Worm (Caenorhabditis elegans) whole organism, late embryonic: Measurements from ENCODE around the gene aaim-1.
A peak's percentile ranks its signal among the peaks of the same experiment; 100 is the strongest.

Source experiments
- F13H6.1 ChIP-seq: sonication (generic microtip); optimal IDR thresholded peaks from 2 replicates; lab custom pipeline; 2016; ENCODE audit warnings: missing genetic modification characterization, missing compliant biosample characterization
- K02D7.2 ChIP-seq: sonication (generic microtip); optimal IDR thresholded peaks from 2 replicates; lab custom pipeline; 2017; ENCODE audit warnings: mild to moderate bottlenecking, missing genetic modification characterization, missing compliant biosample characterization
- K09A11.1 ChIP-seq: sonication (generic microtip); optimal IDR thresholded peaks from 2 replicates; lab custom pipeline; 2017; ENCODE audit warnings: antibody characterized with exemption, mild to moderate bottlenecking, missing genetic modification characterization, missing compliant biosample characterization; ENCODE audit not compliant: insufficient read depth
- T23F11.4 ChIP-seq: fragments of 200-800 bp; sonication (Bioruptor generic); optimal IDR thresholded peaks from 2 replicates; lab custom pipeline; 2018; ENCODE audit warnings: mild to moderate bottlenecking, missing genetic modification characterization, missing compliant biosample characterization
- Y22D7AL.16 ChIP-seq: sonication (generic microtip); optimal IDR thresholded peaks from 2 replicates; lab custom pipeline; 2016; ENCODE audit warnings: missing genetic modification characterization, missing compliant biosample characterization
- ahr-1 ChIP-seq: sonication (generic microtip); optimal IDR thresholded peaks from 2 replicates; lab custom pipeline; 2016; ENCODE audit warnings: missing genetic modification characterization, missing compliant biosample characterization
- ama-1 ChIP-seq: fragments of 150-350 bp; optimal IDR thresholded peaks from 2 replicates; lab custom pipeline; 2014
- ceh-14 ChIP-seq: sonication (generic microtip); optimal IDR thresholded peaks from 2 replicates; lab custom pipeline; 2016; ENCODE audit warnings: missing genotype, missing genetic modification characterization, missing compliant biosample characterization
- ceh-18 ChIP-seq: sonication (generic microtip); optimal IDR thresholded peaks from 2 replicates; lab custom pipeline; 2016; ENCODE audit warnings: missing genetic modification characterization, missing compliant biosample characterization
- ceh-19 ChIP-seq: fragments of 200-800 bp; sonication (Bioruptor generic); optimal IDR thresholded peaks from 2 replicates; lab custom pipeline; 2018; ENCODE audit warnings: mild to moderate bottlenecking, missing genetic modification characterization, missing compliant biosample characterization
- ceh-22 ChIP-seq: sonication (generic microtip); optimal IDR thresholded peaks from 2 replicates; lab custom pipeline; 2017; ENCODE audit warnings: missing biosample characterization, missing genetic modification characterization
- ceh-24 ChIP-seq: sonication (generic microtip); optimal IDR thresholded peaks from 2 replicates; lab custom pipeline; 2016; ENCODE audit warnings: mild to moderate bottlenecking, missing genetic modification characterization, missing compliant biosample characterization
- ceh-31 ChIP-seq: sonication (generic microtip); optimal IDR thresholded peaks from 2 replicates; lab custom pipeline; 2016; ENCODE audit warnings: missing genetic modification characterization, missing compliant biosample characterization
- ceh-45 ChIP-seq: fragments of 200-800 bp; sonication (Bioruptor generic); IDR thresholded peaks from 2 replicates; pipeline ENCODE4 v1.3.6; 2022; ENCODE audit warnings: missing genetic modification reagents, missing genetic modification characterization, missing compliant biosample characterization
- ceh-48 ChIP-seq: sonication (generic microtip); optimal IDR thresholded peaks from 2 replicates; lab custom pipeline; 2016; ENCODE audit warnings: missing genetic modification characterization, inconsistent platforms, missing compliant biosample characterization
- ceh-6 ChIP-seq: fragments of 200-800 bp; sonication (Bioruptor generic); optimal IDR thresholded peaks from 2 replicates; lab custom pipeline; 2018; ENCODE audit warnings: mild to moderate bottlenecking, missing genetic modification characterization, missing compliant biosample characterization
- che-1 ChIP-seq: sonication (generic microtip); optimal IDR thresholded peaks from 2 replicates; lab custom pipeline; 2016; ENCODE audit warnings: mild to moderate bottlenecking, missing genetic modification characterization, missing compliant biosample characterization
- dmd-4 ChIP-seq: sonication (generic microtip); optimal IDR thresholded peaks from 2 replicates; lab custom pipeline; 2016; ENCODE audit warnings: borderline replicate concordance, missing genetic modification characterization, missing compliant biosample characterization
- dve-1 ChIP-seq: sonication (generic microtip); optimal IDR thresholded peaks from 2 replicates; lab custom pipeline; 2017; ENCODE audit warnings: antibody characterized with exemption, mild to moderate bottlenecking, missing genetic modification characterization, missing compliant biosample characterization
- elt-2 ChIP-seq: sonication (generic microtip); optimal IDR thresholded peaks from 2 replicates; lab custom pipeline; 2016; ENCODE audit warnings: missing genetic modification reagents, missing genetic modification characterization, missing compliant biosample characterization
- eyg-1 ChIP-seq: sonication (generic microtip); optimal IDR thresholded peaks from 2 replicates; lab custom pipeline; 2016; ENCODE audit warnings: missing genotype, missing genetic modification characterization, missing compliant biosample characterization
- fkh-10 ChIP-seq: fragments of 150-350 bp; optimal IDR thresholded peaks from 2 replicates; lab custom pipeline; 2014; ENCODE audit warnings: missing biosample characterization, missing genetic modification reagents, missing genetic modification characterization
- fkh-6 ChIP-seq: sonication (generic microtip); optimal IDR thresholded peaks from 2 replicates; lab custom pipeline; 2016; ENCODE audit warnings: missing genetic modification characterization, missing compliant biosample characterization
- gmeb-2 ChIP-seq: sonication (generic microtip); optimal IDR thresholded peaks from 2 replicates; lab custom pipeline; 2016; ENCODE audit warnings: missing genetic modification characterization, inconsistent platforms, missing compliant biosample characterization
- hlh-13 ChIP-seq: fragments of 200-800 bp; sonication (Bioruptor generic); optimal IDR thresholded peaks from 2 replicates; lab custom pipeline; 2018; ENCODE audit warnings: mild to moderate bottlenecking, missing genetic modification characterization, missing compliant biosample characterization
- hlh-15 ChIP-seq: sonication (generic microtip); optimal IDR thresholded peaks from 2 replicates; lab custom pipeline; 2016; ENCODE audit warnings: missing genetic modification characterization, missing compliant biosample characterization
- hlh-30 ChIP-seq: sonication (generic microtip); optimal IDR thresholded peaks from 2 replicates; lab custom pipeline; 2017; ENCODE audit warnings: antibody characterized with exemption, missing genetic modification characterization, missing compliant biosample characterization; ENCODE audit not compliant: insufficient read depth
- hlh-6 ChIP-seq: sonication (generic microtip); optimal IDR thresholded peaks from 2 replicates; lab custom pipeline; 2016; ENCODE audit warnings: missing genotype, missing genetic modification characterization, missing compliant biosample characterization
- hlh-8 ChIP-seq: sonication (generic microtip); optimal IDR thresholded peaks from 2 replicates; lab custom pipeline; 2016; ENCODE audit warnings: missing genotype, missing genetic modification characterization, missing compliant biosample characterization
- lim-6 ChIP-seq: sonication (generic microtip); optimal IDR thresholded peaks from 2 replicates; lab custom pipeline; 2016; ENCODE audit warnings: missing genetic modification characterization, missing compliant biosample characterization
- lin-11 ChIP-seq: fragments of 200-800 bp; sonication (Bioruptor generic); optimal IDR thresholded peaks from 2 replicates; lab custom pipeline; 2018; ENCODE audit warnings: mild to moderate bottlenecking, missing genetic modification characterization, missing compliant biosample characterization
- madf-2 ChIP-seq: sonication (generic microtip); optimal IDR thresholded peaks from 2 replicates; lab custom pipeline; 2017; ENCODE audit warnings: missing genetic modification characterization, missing compliant biosample characterization
- nhr-11 ChIP-seq: fragments of 150-350 bp; optimal IDR thresholded peaks from 2 replicates; lab custom pipeline; 2014; ENCODE audit warnings: missing biosample characterization, missing genetic modification characterization
- nhr-232 ChIP-seq: sonication (generic microtip); optimal IDR thresholded peaks from 2 replicates; lab custom pipeline; 2016; ENCODE audit warnings: missing genetic modification characterization, missing compliant biosample characterization
- npax-4 ChIP-seq: sonication (generic microtip); optimal IDR thresholded peaks from 2 replicates; lab custom pipeline; 2016; ENCODE audit warnings: missing genetic modification characterization, missing compliant biosample characterization
- odd-2 ChIP-seq: sonication (generic microtip); optimal IDR thresholded peaks from 2 replicates; lab custom pipeline; 2017; ENCODE audit warnings: antibody characterized with exemption, mild to moderate bottlenecking, missing genetic modification characterization, missing compliant biosample characterization
- pag-3 ChIP-seq: sonication (generic microtip); optimal IDR thresholded peaks from 2 replicates; lab custom pipeline; 2016; ENCODE audit warnings: missing compliant biosample characterization, missing genetic modification characterization, borderline replicate concordance
- pax-1 ChIP-seq: fragments of 150-350 bp; optimal IDR thresholded peaks from 2 replicates; lab custom pipeline; 2014; ENCODE audit warnings: missing biosample characterization, missing genetic modification characterization
- pha-2 ChIP-seq: sonication (generic microtip); optimal IDR thresholded peaks from 2 replicates; lab custom pipeline; 2017; ENCODE audit warnings: mild to moderate bottlenecking, missing genetic modification characterization, missing compliant biosample characterization
- pha-4 ChIP-seq: fragments of 150-350 bp; optimal IDR thresholded peaks from 2 replicates; lab custom pipeline; 2018; ENCODE audit warnings: missing biosample characterization, missing genetic modification reagents, missing genetic modification characterization
- pqm-1 ChIP-seq: sonication (generic microtip); optimal IDR thresholded peaks from 2 replicates; lab custom pipeline; 2016; ENCODE audit warnings: missing genetic modification characterization, missing compliant biosample characterization
- pros-1 ChIP-seq: fragments of 150-350 bp; optimal IDR thresholded peaks from 2 replicates; lab custom pipeline; 2014; ENCODE audit warnings: missing biosample characterization, missing genetic modification reagents, missing genetic modification characterization
- sdc-2 ChIP-seq: sonication (generic microtip); optimal IDR thresholded peaks from 2 replicates; lab custom pipeline; 2016; ENCODE audit warnings: missing genotype, missing genetic modification characterization, missing compliant biosample characterization
- sox-2 ChIP-seq: fragments of 200-800 bp; sonication (Bioruptor generic); IDR thresholded peaks from 2 replicates; pipeline ENCODE4 v1.3.6; 2022; ENCODE audit warnings: missing genetic modification reagents, missing genetic modification characterization, missing compliant biosample characterization
- syd-9 ChIP-seq: sonication (generic microtip); optimal IDR thresholded peaks from 2 replicates; lab custom pipeline; 2016; ENCODE audit warnings: mild to moderate bottlenecking, missing genetic modification characterization, moderate library complexity, missing compliant biosample characterization
- tbx-2 ChIP-seq: sonication (generic microtip); optimal IDR thresholded peaks from 2 replicates; lab custom pipeline; 2016; ENCODE audit warnings: missing genetic modification characterization, missing compliant biosample characterization
- tbx-7 ChIP-seq: sonication (generic microtip); optimal IDR thresholded peaks from 2 replicates; lab custom pipeline; 2016; ENCODE audit warnings: missing genotype, missing genetic modification characterization, missing compliant biosample characterization
- ttx-3 ChIP-seq: sonication (generic microtip); optimal IDR thresholded peaks from 2 replicates; lab custom pipeline; 2016; ENCODE audit warnings: missing genetic modification reagents, missing genetic modification characterization, missing compliant biosample characterization
- unc-42 ChIP-seq: sonication (generic microtip); optimal IDR thresholded peaks from 2 replicates; lab custom pipeline; 2016; ENCODE audit warnings: missing genotype, missing genetic modification characterization, missing compliant biosample characterization
- unc-55 ChIP-seq: sonication (generic microtip); optimal IDR thresholded peaks from 2 replicates; lab custom pipeline; 2017; ENCODE audit warnings: missing biosample characterization, missing genetic modification reagents, missing genetic modification characterization
- unc-86 ChIP-seq: sonication (generic microtip); optimal IDR thresholded peaks from 2 replicates; lab custom pipeline; 2016; ENCODE audit warnings: missing genetic modification characterization, missing compliant biosample characterization
- zip-5 ChIP-seq: sonication (generic microtip); optimal IDR thresholded peaks from 2 replicates; lab custom pipeline; 2016; ENCODE audit warnings: missing genetic modification characterization, missing compliant biosample characterization
- ztf-16 ChIP-seq: sonication (generic microtip); optimal IDR thresholded peaks from 2 replicates; lab custom pipeline; 2017; ENCODE audit warnings: missing genetic modification characterization, missing compliant biosample characterization

Gene aaim-1

DNA sequence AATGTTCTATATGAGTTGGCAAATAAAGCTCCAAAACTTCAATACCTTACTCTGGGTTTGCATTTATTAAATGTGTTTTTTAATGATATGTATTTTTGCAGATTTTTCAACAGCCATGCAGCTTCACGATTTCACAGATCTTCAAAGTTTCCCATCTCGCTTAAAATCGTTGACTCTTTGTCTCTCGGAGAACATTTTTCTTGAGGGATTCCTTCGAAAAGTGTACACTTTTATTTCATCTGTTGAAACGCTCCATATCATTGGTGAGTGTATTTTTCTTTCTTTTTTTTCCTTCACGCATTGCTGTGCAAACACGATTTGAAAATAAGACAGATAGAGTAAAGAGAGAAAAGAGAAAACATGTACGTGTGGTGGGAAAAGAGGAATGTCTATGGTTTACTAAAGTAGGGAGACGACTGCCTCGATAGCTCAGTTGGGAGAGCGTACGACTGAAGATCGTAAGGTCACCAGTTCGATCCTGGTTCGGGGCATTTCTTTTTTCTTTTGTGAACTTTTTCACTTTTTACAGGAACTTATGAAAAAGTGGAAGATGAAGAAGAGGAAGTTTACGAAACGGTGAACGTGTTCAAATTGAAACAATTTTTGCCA lies 31.1 kb upstream of the aaim-1 start (continued):
- peak; percentile 73 for TF ChIP-seq K09A11.1 (tag; lab: Kevin White, UChicago)
- TF ChIP-seq Y22D7AL.16, result peak; percentile 74
- TF ChIP-seq ceh-24 (tag; lab: Kevin White, UChicago), result peak; percentile 67
- no peak for TF ChIP-seq ama-1 (lab: Kevin White, UChicago)
- TF ChIP-seq ceh-31 (tag; lab: Kevin White, UChicago), result peak; percentile 54
- peak; percentile 81 for TF ChIP-seq ceh-18
- TF ChIP-seq nhr-11 (tag; lab: Kevin White, UChicago), result no peak
- TF ChIP-seq hlh-8 (tag; lab: Kevin White, UChicago), result peak; percentile 46
- TF ChIP-seq syd-9 (tag; lab: Kevin White, UChicago), result peak; percentile 94
- peak; percentile 94 for TF ChIP-seq hlh-6 (tag; lab: Kevin White, UChicago)
- TF ChIP-seq F13H6.1, result peak; percentile 74
- peak; percentile 80 for TF ChIP-seq ceh-48 (tag; lab: Kevin White, UChicago)
- TF ChIP-seq sox-2 (GFP tag; lab: Robert Waterston, UW), result peak; percentile 82
- TF ChIP-seq sdc-2 (tag; lab: Kevin White, UChicago), result peak; percentile 88
- peak; percentile 74 for TF ChIP-seq eyg-1 (tag; lab: Kevin White, UChicago)
- TF ChIP-seq dmd-4 (tag; lab: Kevin White, UChicago), result peak; percentile 87
- peak; percentile 92 for TF ChIP-seq fkh-6 (tag; lab: Kevin White, UChicago)
- TF ChIP-seq elt-2 (tag; lab: Kevin White, UChicago), result peak; percentile 93
- TF ChIP-seq lin-11 (tag; lab: Kevin White, UChicago), result peak; percentile 81
- peak; percentile 85 for TF ChIP-seq ceh-6 (GFP tag; lab: Kevin White, UChicago)
- TF ChIP-seq pha-2, result peak; percentile 73
- TF ChIP-seq npax-4 (tag; lab: Kevin White, UChicago), result peak; percentile 77
- TF ChIP-seq T23F11.4 (GFP tag; lab: Kevin White, UChicago), result peak; percentile 79
- peak; percentile 83 for TF ChIP-seq hlh-13
- TF ChIP-seq che-1 (tag; lab: Kevin White, UChicago), result peak; percentile 88
- TF ChIP-seq hlh-15 (tag; lab: Kevin White, UChicago), result peak; percentile 77
- peak; percentile 57 for TF ChIP-seq unc-42 (tag; lab: Kevin White, UChicago)
- peak; percentile 83 for TF ChIP-seq K02D7.2
- TF ChIP-seq unc-55 (GFP tag; lab: Kevin White, UChicago), result no peak
- TF ChIP-seq tbx-2 (tag; lab: Kevin White, UChicago), result peak; percentile 79
- TF ChIP-seq unc-86 (tag; lab: Kevin White, UChicago), result peak; percentile 84
- TF ChIP-seq fkh-10 (GFP tag; lab: Kevin White, UChicago), result peak; percentile 81
- peak; percentile 66 for TF ChIP-seq dve-1 (tag; lab: Kevin White, UChicago)
- peak; percentile 25 for TF ChIP-seq hlh-30 (tag; lab: Kevin White, UChicago)
- TF ChIP-seq ceh-14, result peak; percentile 81
- peak; percentile 89 for TF ChIP-seq gmeb-2 (tag; lab: Kevin White, UChicago)
- no peak for TF ChIP-seq pha-4
- TF ChIP-seq tbx-7 (tag; lab: Kevin White, UChicago), result peak; percentile 31
- no peak for TF ChIP-seq ceh-22 (tag; lab: Kevin White, UChicago)
- TF ChIP-seq odd-2 (tag; lab: Kevin White, UChicago), result peak; percentile 49
- no peak for TF ChIP-seq pros-1
- peak; percentile 85 for TF ChIP-seq madf-2
- peak; percentile 64 for TF ChIP-seq ahr-1 (tag; lab: Kevin White, UChicago)
- TF ChIP-seq nhr-232, result peak; percentile 86
- peak; percentile 94 for TF ChIP-seq ceh-45 (GFP tag; lab: Robert Waterston, UW)
- TF ChIP-seq ceh-19, result peak; percentile 90
- peak; percentile 60 for TF ChIP-seq zip-5 (tag; lab: Kevin White, UChicago)
- TF ChIP-seq pqm-1 (tag; lab: Kevin White, UChicago), result peak; percentile 83
- TF ChIP-seq pax-1, result no peak
- TF ChIP-seq lim-6 (tag; lab: Kevin White, UChicago), result peak; percentile 73
- TF ChIP-seq ttx-3 (tag; lab: Kevin White, UChicago), result peak; percentile 87
- TF ChIP-seq pag-3 (tag; lab: Kevin White, UChicago), result peak; percentile 58
- TF ChIP-seq ztf-16, result peak; percentile 77
